Worm (Caenorhabditis elegans): ENCODE results near the gene F09E5.14.

The F09E5.14 gene

ce11 chrII:5358137-5358745 lies 13.6 kb upstream of the F09E5.14 start, which contains the start of the genes F09E5.11 and bmy-1 (continued):
- no peak for TF ChIP-seq nhr-27 (tag; optimal IDR thresholded peaks at IDR 0.05)
- no peak for TF ChIP-seq hrde-1 (tag; optimal IDR thresholded peaks at IDR 0.05; ENCODE audit: borderline replicate concordance)
- TF ChIP-seq ztf-22 (GFP tag; optimal IDR thresholded peaks at IDR 0.05) = no peak
- TF ChIP-seq K11D2.4 (GFP tag; IDR thresholded peaks at IDR 0.05) = peak; percentile 87
- 0 out of 2 replicates have a peak, but pooled peaks have one; percentile 73 for TF ChIP-seq bed-1 (GFP tag; IDR thresholded peaks at IDR 0.05)
- TF ChIP-seq Y67H2A.10 (GFP tag; conservative IDR thresholded peaks at IDR 0.05) = peak; percentile 86
- TF ChIP-seq die-1 (tag; optimal IDR thresholded peaks at IDR 0.05) = peak; percentile 8
- no peak for TF ChIP-seq mes-4 (tag; optimal IDR thresholded peaks at IDR 0.05)
- peak in 1 of 2 experiments; percentile 60 for TF ChIP-seq rec-8 (tag; optimal IDR thresholded peaks at IDR 0.05)
- peak; percentile 64 for TF ChIP-seq tbp1 (GFP tag; optimal IDR thresholded peaks at IDR 0.05)
- peak; percentile 16 for TF ChIP-seq F49E8.2 (tag; optimal IDR thresholded peaks at IDR 0.05; ENCODE audit: insufficient read depth)
- TF ChIP-seq ceh-58 (GFP tag; IDR thresholded peaks at IDR 0.05) = no peak
- peak; percentile 83 for TF ChIP-seq aptf-2 (GFP tag; conservative IDR thresholded peaks at IDR 0.05)
- no peak for TF ChIP-seq nfya-1 (tag; optimal IDR thresholded peaks at IDR 0.05; ENCODE audit: borderline replicate concordance, insufficient read depth)
- peak; percentile 77 for TF ChIP-seq ztf-28 (GFP tag; IDR thresholded peaks at IDR 0.05)
- no peak for TF ChIP-seq egl-18 (GFP tag; IDR thresholded peaks at IDR 0.05)
- peak; percentile 73 for TF ChIP-seq athp-1 (tag; optimal IDR thresholded peaks at IDR 0.05)
- peak; percentile 39 for TF ChIP-seq somi-1 (GFP tag; optimal IDR thresholded peaks at IDR 0.05)
- TF ChIP-seq let-526 (GFP tag; IDR thresholded peaks at IDR 0.05) = peak; percentile 91
- TF ChIP-seq ceh-91 (GFP tag; IDR thresholded peaks at IDR 0.05) = peak; percentile 68
- peak; percentile 84 for TF ChIP-seq unc-130 (GFP tag; optimal IDR thresholded peaks at IDR 0.05)
- no peak for TF ChIP-seq Y53F4B.3 (GFP tag; IDR thresholded peaks at IDR 0.05)
- TF ChIP-seq ceh-27 (GFP tag; optimal IDR thresholded peaks at IDR 0.05) = peak; percentile 91
- no peak for TF ChIP-seq hlh-12 (tag; optimal IDR thresholded peaks at IDR 0.05)
- TF ChIP-seq cebp-1 (GFP tag; IDR thresholded peaks at IDR 0.05) = peak; percentile 81
- TF ChIP-seq cebp-1 (tag; optimal IDR thresholded peaks at IDR 0.05) = peak; percentile 92
- peak; percentile 86 for TF ChIP-seq lir-1 (GFP tag; conservative IDR thresholded peaks at IDR 0.05)
- TF ChIP-seq chd-7 (tag; optimal IDR thresholded peaks at IDR 0.05) = peak; percentile 57
- peak; percentile 29 for TF ChIP-seq snpc-4 (GFP tag; optimal IDR thresholded peaks at IDR 0.05)
- peak in 3 of 4 experiments; percentile 44 to 66 (median 63) for TF ChIP-seq snpc-4 (tag; optimal IDR thresholded peaks at IDR 0.05)
- peak; percentile 7 for TF ChIP-seq ztf-26 (tag; optimal IDR thresholded peaks at IDR 0.05)
- TF ChIP-seq ztf-25 (GFP tag; IDR thresholded peaks at IDR 0.05) = peak; percentile 91
- TF ChIP-seq lin-40 (tag; optimal IDR thresholded peaks at IDR 0.05) = peak; percentile 65
- no peak for TF ChIP-seq lag-1 (GFP tag; IDR thresholded peaks at IDR 0.05)
- TF ChIP-seq ZK185.1 (tag; optimal IDR thresholded peaks at IDR 0.05; ENCODE audit: poor library complexity, severe bottlenecking) = peak; percentile 80
- no peak for TF ChIP-seq ztf-3 (GFP tag; optimal IDR thresholded peaks at IDR 0.05)
- peak; percentile 79 for TF ChIP-seq D2030.7 (GFP tag; IDR thresholded peaks at IDR 0.05)
- no peak for TF ChIP-seq F57C9.4 (tag; optimal IDR thresholded peaks at IDR 0.05)
- peak; percentile 51; the same call in 1 of the 2 replicates for TF ChIP-seq hmg-1.2 (GFP tag; IDR thresholded peaks at IDR 0.05)
- peak; percentile 84 for TF ChIP-seq pbrm-1 (GFP tag; IDR thresholded peaks at IDR 0.05)
- peak; percentile 61 for TF ChIP-seq madf-10 (tag; optimal IDR thresholded peaks at IDR 0.05)
- peak; percentile 84 for TF ChIP-seq mcd-1 (GFP tag; IDR thresholded peaks at IDR 0.05)
- peak; percentile 17 for TF ChIP-seq efl-1 (GFP tag; optimal IDR thresholded peaks at IDR 0.05)
- TF ChIP-seq bed-2 (GFP tag; IDR thresholded peaks at IDR 0.05) = peak; percentile 94
- peak; percentile 71 for TF ChIP-seq lsl-1 (GFP tag; optimal IDR thresholded peaks at IDR 0.05)
- peak; percentile 63 for TF ChIP-seq sptf-2 (GFP tag; optimal IDR thresholded peaks at IDR 0.05)
- TF ChIP-seq T26A5.8 (tag; optimal IDR thresholded peaks at IDR 0.05) = no peak
- TF ChIP-seq ekl-4 (GFP tag; IDR thresholded peaks at IDR 0.05) = peak; percentile 76

Data from whole organism, young adult.